Worm (Caenorhabditis elegans) whole organism, L2 larva: Measurements from ENCODE around the gene F58G1.7.

Experiments
- C34F6.9 ChIP-seq: fragments of 150-350 bp; optimal IDR thresholded peaks from 2 replicates; lab custom pipeline; 2014; ENCODE audit warnings: missing biosample characterization, missing genetic modification characterization
- F13H6.1 ChIP-seq: sonication (generic microtip); optimal IDR thresholded peaks from 2 replicates; lab custom pipeline; 2016; ENCODE audit warnings: missing genetic modification characterization, missing compliant biosample characterization
- R02D3.7 ChIP-seq: fragments of 150-350 bp; optimal IDR thresholded peaks from 2 replicates; lab custom pipeline; 2014; ENCODE audit warnings: missing biosample characterization, missing genetic modification characterization
- Y55F3AM.14 ChIP-seq: fragments of 200-800 bp; sonication (Bioruptor generic); optimal IDR thresholded peaks from 2 replicates; lab custom pipeline; 2018; ENCODE audit warnings: mild to moderate bottlenecking, missing genetic modification characterization, missing compliant biosample characterization
- ZK546.5 ChIP-seq: sonication (generic microtip); optimal IDR thresholded peaks from 2 replicates; lab custom pipeline; 2017; ENCODE audit warnings: missing biosample characterization, missing genetic modification characterization
- alr-1 ChIP-seq: fragments of 150-350 bp; optimal IDR thresholded peaks from 2 replicates; lab custom pipeline; 2014; ENCODE audit warnings: missing biosample characterization, missing genetic modification characterization
- aly-2 ChIP-seq: fragments of 150-350 bp; optimal IDR thresholded peaks from 2 replicates; lab custom pipeline; 2014; ENCODE audit warnings: missing biosample characterization, missing genetic modification characterization
- ama-1 ChIP-seq: fragments of 150-350 bp; optimal IDR thresholded peaks from 2 replicates; lab custom pipeline; 2018; ENCODE audit warnings: inconsistent platforms
- blmp-1 ChIP-seq: sonication (generic microtip); optimal IDR thresholded peaks from 2 replicates; lab custom pipeline; 2017; ENCODE audit warnings: missing genetic modification characterization, mild to moderate bottlenecking, missing compliant biosample characterization, antibody characterized with exemption, moderate library complexity; ENCODE audit not compliant: insufficient read depth
- ceh-16 ChIP-seq: fragments of 150-350 bp; optimal IDR thresholded peaks from 2 replicates; lab custom pipeline; 2014; ENCODE audit warnings: missing biosample characterization, missing genetic modification characterization
- crh-2 ChIP-seq: sonication (generic microtip); optimal IDR thresholded peaks from 2 replicates; lab custom pipeline; 2017; ENCODE audit warnings: missing biosample characterization, missing genetic modification characterization
- dmd-4 ChIP-seq: sonication (generic microtip); optimal IDR thresholded peaks from 2 replicates; lab custom pipeline; 2017; ENCODE audit warnings: missing biosample characterization, missing genetic modification characterization
- elt-3 ChIP-seq: sonication (generic microtip); optimal IDR thresholded peaks from 2 replicates; lab custom pipeline; 2017; ENCODE audit warnings: missing biosample characterization, missing genetic modification characterization
- fos-1 ChIP-seq: fragments of 150-350 bp; optimal IDR thresholded peaks from 2 replicates; lab custom pipeline; 2014; ENCODE audit warnings: missing biosample characterization, missing genetic modification characterization
- gmeb-1 ChIP-seq: fragments of 150-350 bp; optimal IDR thresholded peaks from 2 replicates; lab custom pipeline; 2014; ENCODE audit warnings: missing biosample characterization, missing genetic modification characterization
- lin-11 ChIP-seq: fragments of 150-350 bp; sonication (generic microtip); optimal IDR thresholded peaks from 2 replicates; lab custom pipeline; 2014; ENCODE audit warnings: missing biosample characterization, missing genetic modification characterization, inconsistent platforms, mixed read lengths
- lin-13 ChIP-seq: fragments of 150-350 bp; optimal IDR thresholded peaks from 2 replicates; lab custom pipeline; 2014; ENCODE audit warnings: missing biosample characterization, missing genetic modification reagents, missing genetic modification characterization
- mdl-1 ChIP-seq, 2 experiments: fragments of 150-350 bp in 1 of 2; sonication (generic microtip) in 1 of 2; optimal IDR thresholded peaks; 2 replicates each; lab custom pipeline; 2017; ENCODE audit warnings: missing biosample characterization in 2 of 2, missing genetic modification characterization in 2 of 2
- nhr-10 ChIP-seq: sonication (generic microtip); optimal IDR thresholded peaks from 2 replicates; lab custom pipeline; 2017; ENCODE audit warnings: missing biosample characterization, missing genetic modification characterization
- nhr-12 ChIP-seq: fragments of 150-350 bp; optimal IDR thresholded peaks from 2 replicates; lab custom pipeline; 2014; ENCODE audit warnings: missing biosample characterization, missing genetic modification characterization
- nhr-129 ChIP-seq: fragments of 150-350 bp; optimal IDR thresholded peaks from 2 replicates; lab custom pipeline; 2014; ENCODE audit warnings: missing biosample characterization, missing genetic modification characterization
- nhr-21 ChIP-seq: fragments of 150-350 bp; optimal IDR thresholded peaks from 2 replicates; lab custom pipeline; 2014; ENCODE audit warnings: missing biosample characterization, missing genetic modification characterization
- nhr-23 ChIP-seq: fragments of 150-350 bp; optimal IDR thresholded peaks from 2 replicates; lab custom pipeline; 2014; ENCODE audit warnings: missing biosample characterization, missing genetic modification reagents, missing genetic modification characterization
- nhr-237 ChIP-seq: fragments of 150-350 bp; optimal IDR thresholded peaks from 2 replicates; lab custom pipeline; 2014; ENCODE audit warnings: missing biosample characterization, missing genetic modification characterization
- nhr-77 ChIP-seq: fragments of 150-350 bp; optimal IDR thresholded peaks from 2 replicates; lab custom pipeline; 2014; ENCODE audit warnings: missing biosample characterization, missing genetic modification characterization
- sem-4 ChIP-seq: fragments of 150-350 bp; optimal IDR thresholded peaks from 2 replicates; lab custom pipeline; 2014; ENCODE audit warnings: missing biosample characterization, missing genetic modification reagents, missing genetic modification characterization
- sma-3 ChIP-seq: sonication (generic microtip); optimal IDR thresholded peaks from 2 replicates; lab custom pipeline; 2016; ENCODE audit warnings: missing genetic modification reagents, missing genetic modification characterization, missing compliant biosample characterization
- sma-9 ChIP-seq, 2 experiments: fragments of 150-350 bp in 1 of 2; sonication (generic microtip) in 1 of 2; optimal IDR thresholded peaks; 2 replicates each; lab custom pipeline; 2014 to 2016; ENCODE audit warnings: missing genetic modification characterization in 2 of 2, mild to moderate bottlenecking in 1 of 2, missing biosample characterization in 1 of 2, missing compliant biosample characterization in 1 of 2, missing genetic modification reagents in 1 of 2, moderate library complexity in 1 of 2
- unc-55 ChIP-seq: fragments of 150-350 bp; sonication (generic microtip); optimal IDR thresholded peaks from 3 replicates; lab custom pipeline; 2014; ENCODE audit warnings: missing biosample characterization, missing genetic modification reagents, missing genetic modification characterization
- zag-1 ChIP-seq: fragments of 150-350 bp; optimal IDR thresholded peaks from 2 replicates; lab custom pipeline; 2014; ENCODE audit warnings: missing biosample characterization, missing genetic modification characterization
- ztf-1 ChIP-seq: fragments of 200-800 bp; sonication (Bioruptor generic); conservative IDR thresholded peaks from 2 replicates; pipeline ENCODE4 v1.3.6; 2022; ENCODE audit warnings: missing genetic modification characterization, missing compliant biosample characterization
- ztf-4 ChIP-seq: fragments of 150-350 bp; optimal IDR thresholded peaks from 2 replicates; lab custom pipeline; 2014; ENCODE audit warnings: missing biosample characterization, missing genetic modification characterization

The F58G1.7 gene

DNA sequence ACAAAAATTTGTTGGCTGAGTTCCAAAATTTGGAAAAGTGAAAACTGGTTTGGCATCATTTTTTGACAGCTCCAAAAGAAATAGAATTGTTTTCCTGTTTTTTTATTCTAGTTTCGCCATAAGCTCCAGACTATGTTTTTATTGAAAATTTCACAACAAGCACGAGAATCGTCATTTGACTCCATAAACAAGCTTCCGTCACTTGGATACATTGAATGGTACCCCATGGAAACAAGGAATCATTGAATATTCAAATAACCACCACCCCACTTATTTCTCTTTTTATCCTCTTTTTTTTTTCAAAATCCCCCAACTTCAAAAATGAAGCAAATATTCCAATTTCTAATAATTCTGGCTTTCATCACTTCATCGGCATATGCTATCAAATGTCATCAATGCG, 39.3 kb downstream of the F58G1.7 start, which contains the start of gene ddn-2:
Gene ddn-2, plus strand, starts transcription at position 301 of the 400 bp plus-strand sequence.
- TF ChIP-seq ceh-16 (no peak), nhr-12 (no peak), ztf-1 (GFP tag; lab: Robert Waterston, UW) (no peak), nhr-237 (tag; lab: Kevin White, UChicago) (no peak), ztf-4 (tag; lab: Kevin White, UChicago) (no peak), lin-13 (GFP tag; lab: Kevin White, UChicago) (no peak), nhr-77 (tag; lab: Kevin White, UChicago) (no peak), aly-2 (no peak), nhr-10 (no peak), mdl-1 (tag; optimal IDR thresholded peaks at IDR 0.05; lab: Kevin White, UChicago) (no peak), nhr-21 (no peak)

- no peak for TF ChIP-seq ceh-16
- TF ChIP-seq R02D3.7 (tag; lab: Kevin White, UChicago), result no peak
- no peak for TF ChIP-seq nhr-129 (tag; lab: Kevin White, UChicago)
- TF ChIP-seq alr-1, result no peak
- no peak for TF ChIP-seq F13H6.1
- no peak for TF ChIP-seq nhr-12
- no peak for TF ChIP-seq dmd-4 (tag; lab: Kevin White, UChicago)
- no peak for TF ChIP-seq zag-1 (tag; lab: Kevin White, UChicago)
- TF ChIP-seq ztf-4 (tag; lab: Kevin White, UChicago), result no peak
- TF ChIP-seq ama-1 (lab: Kevin White, UChicago), result no peak
- TF ChIP-seq ztf-1 (GFP tag; lab: Robert Waterston, UW), result no peak
- no peak for TF ChIP-seq crh-2 (tag; lab: Kevin White, UChicago)
- TF ChIP-seq blmp-1 (tag; lab: Kevin White, UChicago), result no peak
- no peak for TF ChIP-seq nhr-77 (tag; lab: Kevin White, UChicago)
- TF ChIP-seq lin-11 (tag; lab: Kevin White, UChicago), result no peak
Measured at ce11 chrII:12907070-12907469, 41.0 kb downstream of the F58G1.7 start, which contains the start of gene nspb-11. TSS of gene nspb-11 (plus strand) at chrII:12907370.

ce11 chrII:12904174-12904573, 43.9 kb downstream of the F58G1.7 start, which contains the start of gene clec-66:
TSS of gene clec-66 (plus strand) at chrII:12904398.
- TF ChIP-seq fos-1 (tag; lab: Kevin White, UChicago) (peak; percentile 91), ceh-16 (no peak)

ce11 chrII:12901025-12901424, 47.0 kb downstream of the F58G1.7 start, which contains the start of gene clec-65:
TSS of gene clec-65 (plus strand) at chrII:12901325.
- TF ChIP-seq sma-3 (no peak), unc-55 (no peak), fos-1 (tag; lab: Kevin White, UChicago) (peak; percentile 70), ztf-1 (GFP tag; lab: Robert Waterston, UW) (no peak)

DNA sequence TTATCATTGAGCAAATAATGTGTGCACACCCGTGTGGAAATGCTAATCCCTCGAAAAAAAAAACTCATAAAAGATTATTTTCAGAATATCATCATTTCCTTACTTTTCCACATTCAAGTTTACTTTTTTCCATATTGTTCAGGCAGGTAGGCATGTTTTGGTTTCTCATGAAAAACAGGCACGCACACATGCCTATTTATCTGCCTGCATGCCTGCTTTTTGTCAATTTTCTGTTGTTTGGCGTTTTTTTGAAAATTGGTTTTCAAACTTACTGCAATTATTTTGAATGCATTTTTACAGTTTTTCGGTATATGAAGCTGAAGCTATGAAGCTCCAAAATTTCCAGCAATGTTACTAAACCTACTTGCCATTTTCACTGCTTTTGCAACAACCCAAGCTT, 50.1 kb downstream of the F58G1.7 start, which contains the start of gene clec-64:
Gene clec-64, plus strand, starts transcription at position 301 of the 400 bp plus-strand sequence.
- TF ChIP-seq fos-1 (tag; lab: Kevin White, UChicago) (peak; percentile 32), elt-3 (tag; lab: Kevin White, UChicago) (no peak), mdl-1 (tag; optimal IDR thresholded peaks at IDR 0.05; lab: Kevin White, UChicago) (no peak), ZK546.5 (tag; lab: Kevin White, UChicago) (no peak), sem-4 (tag; lab: Kevin White, UChicago) (no peak), Y55F3AM.14 (GFP tag; lab: Kevin White, UChicago) (no peak), gmeb-1 (tag; lab: Kevin White, UChicago) (no peak), unc-55 (no peak)

DNA sequence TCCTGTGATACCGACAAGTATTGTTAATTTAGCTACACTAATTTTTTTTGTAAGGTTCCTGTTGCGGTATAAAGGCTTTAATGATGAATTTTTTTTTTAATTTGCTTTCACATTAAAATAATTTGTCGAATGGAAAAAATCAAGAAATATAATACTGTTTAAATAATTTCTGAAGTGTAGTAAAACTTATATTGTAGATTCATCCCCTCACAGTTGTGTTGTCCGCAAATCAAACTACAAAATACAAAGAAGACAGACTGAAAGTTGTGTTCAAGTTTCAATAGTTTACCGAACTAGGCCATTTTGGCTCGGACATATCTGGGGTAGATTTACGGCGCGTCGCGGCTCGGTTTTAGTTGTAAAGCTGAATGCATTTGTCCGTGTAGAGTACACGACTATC, 50.7 kb downstream of the F58G1.7 start:
- TF ChIP-seq nhr-10 (no peak), C34F6.9 (no peak), nhr-23 (no peak), crh-2 (tag; lab: Kevin White, UChicago) (no peak), sma-9 (GFP tag; optimal IDR thresholded peaks at IDR 0.05; lab: Kevin White, UChicago) (no peak), sma-9 (tag; optimal IDR thresholded peaks at IDR 0.05; lab: Kevin White, UChicago) (no peak), ZK546.5 (tag; lab: Kevin White, UChicago) (no peak)
